Fruit fly (Drosophila melanogaster) whole organism, larva: ENCODE data around the gene Sfp24Bb.

Experiments used
- noc ChIP-seq: fragments of 200-800 bp; sonication (Bioruptor generic); optimal IDR thresholded peaks from 3 replicates; lab custom pipeline; 2019; ENCODE audit warnings: missing biosample characterization, mild to moderate bottlenecking, missing genetic modification characterization, moderate library complexity

Sfp24Bb gene

DNA sequence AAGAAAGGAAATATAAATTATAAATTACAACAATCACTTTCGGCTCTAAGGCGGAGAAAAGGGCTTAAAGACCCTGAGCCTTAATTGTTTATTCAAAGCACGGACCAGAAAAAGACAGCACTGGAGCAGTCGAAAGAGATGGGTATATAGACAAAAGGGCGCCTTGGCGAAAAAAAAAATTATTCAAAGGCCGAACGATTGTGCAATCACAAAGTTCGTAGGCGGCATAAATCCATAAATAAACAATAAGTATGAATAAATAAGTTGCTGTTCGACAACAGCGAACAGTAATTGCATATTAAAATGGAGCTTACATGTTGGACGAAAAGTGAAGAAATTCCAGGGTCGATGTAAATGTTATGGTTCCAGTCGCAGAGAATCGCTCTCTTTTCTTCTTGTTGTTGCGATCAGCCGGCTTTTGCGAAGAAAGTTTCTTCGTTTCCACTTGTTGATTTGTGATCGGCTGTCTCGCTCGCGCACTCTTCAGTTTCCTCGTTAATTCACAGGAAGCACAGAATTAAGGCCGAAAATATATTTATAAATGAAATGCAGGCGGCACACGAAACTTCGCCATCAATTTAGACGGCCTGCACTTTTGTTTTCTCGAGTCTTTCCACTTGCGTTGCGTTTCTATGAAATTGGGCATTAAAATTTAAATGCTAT lies 14.5 kb downstream of the Sfp24Bb start:
- TF ChIP-seq noc = no peak

DNA sequence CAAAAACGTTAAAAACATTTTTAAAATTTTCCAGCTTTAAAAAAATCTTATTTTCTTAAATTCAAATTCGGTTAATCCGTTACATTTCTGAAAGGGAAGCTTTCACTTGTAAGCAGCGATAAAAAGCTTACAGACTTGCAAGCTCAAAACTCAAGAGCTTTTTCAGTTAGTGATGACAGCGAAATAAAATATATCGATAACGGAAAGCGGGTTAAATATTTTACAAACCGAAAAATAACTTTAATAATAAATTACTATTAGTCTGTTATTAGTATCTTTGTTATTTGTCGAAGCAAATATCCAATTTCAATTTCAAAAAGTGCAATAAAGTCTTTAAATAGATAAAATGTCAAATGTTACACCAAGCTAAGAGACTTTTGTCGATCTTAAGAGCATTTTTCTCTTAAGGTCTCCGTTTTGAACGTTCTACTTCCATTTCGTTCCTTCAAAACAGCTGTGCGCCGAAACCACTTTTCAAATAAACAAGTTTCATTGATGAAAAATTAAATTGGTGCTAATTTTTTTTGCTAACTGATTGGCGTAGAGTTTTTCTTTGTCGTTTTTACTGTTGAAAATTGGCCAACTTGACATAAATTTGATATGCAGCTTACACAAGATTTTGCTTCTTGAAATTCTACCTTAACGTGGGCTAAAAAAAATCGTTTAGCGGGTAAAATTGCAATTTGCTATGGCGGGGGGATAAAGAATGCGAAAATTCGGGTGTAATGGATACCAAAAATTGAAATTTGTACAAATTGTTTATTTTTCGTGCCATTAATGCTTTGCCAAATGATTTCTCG lies 21.2 kb downstream of the Sfp24Bb start:
- no peak for TF ChIP-seq noc

DNA sequence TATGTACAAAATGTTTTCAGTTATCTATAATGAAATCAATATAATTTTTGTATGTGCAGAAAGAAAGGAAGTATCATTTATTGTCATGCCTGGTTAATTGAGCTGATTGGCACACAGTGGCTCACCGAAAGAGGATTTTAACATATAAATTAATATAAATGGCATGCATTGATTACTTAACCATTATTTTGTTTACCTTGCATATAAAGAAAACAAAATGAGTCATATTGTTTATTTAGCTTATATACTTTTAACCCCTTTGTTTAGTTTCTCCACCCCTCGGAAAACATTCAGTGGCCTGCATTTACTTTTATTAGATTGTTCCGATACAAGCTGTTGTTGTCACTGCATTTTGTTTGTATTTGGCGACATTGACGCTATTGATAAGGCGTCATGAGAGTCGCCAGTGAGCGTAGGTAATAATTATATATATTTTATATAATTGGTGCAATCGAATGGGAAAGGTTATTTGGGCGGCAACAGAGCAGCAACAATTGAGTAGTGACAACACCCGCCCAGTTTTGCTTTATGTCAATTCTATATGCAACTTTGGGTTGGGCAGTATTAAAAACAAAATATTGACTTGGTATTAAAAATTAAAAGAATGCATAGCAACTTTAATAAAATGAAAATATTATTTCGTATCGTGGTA lies 21.9 kb downstream of the Sfp24Bb start:
- no peak for TF ChIP-seq noc

DNA sequence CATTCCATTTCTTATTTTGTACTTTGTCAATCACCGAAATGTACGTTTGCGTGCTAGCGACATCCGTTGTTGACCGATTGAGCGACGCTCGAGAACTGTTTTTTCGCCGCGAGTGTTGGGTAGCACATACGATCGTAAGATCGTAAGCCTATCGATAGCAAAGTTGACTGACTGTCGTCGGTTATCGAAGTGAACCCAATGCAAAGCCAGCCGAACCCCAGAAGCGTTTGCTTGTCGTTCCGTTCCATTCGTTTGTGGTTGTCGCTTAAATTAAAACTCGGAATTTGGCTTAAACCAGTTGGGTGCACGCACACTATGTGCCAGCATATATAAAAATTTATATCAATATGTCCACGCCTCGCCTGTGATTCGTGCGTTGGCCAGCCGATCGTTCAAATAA lies 23.5 kb downstream of the Sfp24Bb start:
- no peak for TF ChIP-seq noc

DNA sequence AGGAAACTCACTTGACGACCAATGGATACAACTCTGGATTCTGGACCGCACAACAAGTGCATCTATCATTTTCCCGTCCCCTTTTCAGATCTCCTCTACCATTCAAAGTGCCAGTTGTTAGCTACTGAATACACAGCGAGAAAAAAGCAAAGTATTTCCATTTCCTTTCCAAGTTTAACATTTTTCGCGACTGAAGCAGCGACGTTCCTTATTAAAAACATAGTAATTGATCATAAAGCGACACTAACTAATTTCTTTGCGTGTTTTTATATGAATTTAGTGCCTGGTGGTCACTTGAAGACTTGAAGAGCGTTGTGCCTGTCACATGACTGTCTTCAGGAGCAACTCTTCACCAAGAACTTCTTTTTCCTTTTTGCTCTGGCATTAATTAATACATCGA lies 24.2 kb downstream of the Sfp24Bb start:
- TF ChIP-seq noc = no peak

DNA sequence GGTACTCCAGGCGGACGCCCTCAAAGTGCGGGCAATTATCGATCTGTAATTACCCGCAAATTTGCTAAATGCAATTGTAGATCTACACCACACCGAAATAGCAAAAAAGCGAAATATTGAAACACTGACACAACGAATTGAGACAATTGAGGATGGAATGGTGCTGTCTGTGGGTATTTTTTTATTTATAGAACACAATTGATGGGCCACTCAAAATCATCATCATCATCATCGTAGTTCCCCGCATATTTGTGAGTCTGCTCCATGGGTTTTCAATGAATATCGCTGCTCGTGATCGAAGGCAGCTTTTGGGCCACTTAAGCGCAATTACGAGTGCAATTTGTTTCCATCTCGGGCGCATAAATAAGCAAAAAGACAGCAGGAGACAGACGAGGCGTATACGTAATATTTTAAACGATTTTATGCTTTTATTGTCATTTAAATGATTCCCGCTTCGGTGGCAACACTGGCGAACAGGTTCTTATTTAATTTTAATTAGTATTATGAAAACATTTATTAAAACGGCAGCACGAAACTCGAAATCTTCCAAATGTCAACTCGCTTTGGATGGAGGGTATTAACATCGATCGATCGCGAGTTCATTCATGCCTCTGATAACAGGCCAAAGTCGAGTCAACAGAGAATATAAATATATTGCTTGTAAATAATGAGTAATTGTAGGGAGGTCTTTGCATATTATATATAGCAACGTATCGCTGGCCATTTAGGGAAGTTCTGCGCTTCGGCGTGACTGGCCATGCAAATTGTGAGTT lies 27.2 kb downstream of the Sfp24Bb start:
- no peak for TF ChIP-seq noc

DNA sequence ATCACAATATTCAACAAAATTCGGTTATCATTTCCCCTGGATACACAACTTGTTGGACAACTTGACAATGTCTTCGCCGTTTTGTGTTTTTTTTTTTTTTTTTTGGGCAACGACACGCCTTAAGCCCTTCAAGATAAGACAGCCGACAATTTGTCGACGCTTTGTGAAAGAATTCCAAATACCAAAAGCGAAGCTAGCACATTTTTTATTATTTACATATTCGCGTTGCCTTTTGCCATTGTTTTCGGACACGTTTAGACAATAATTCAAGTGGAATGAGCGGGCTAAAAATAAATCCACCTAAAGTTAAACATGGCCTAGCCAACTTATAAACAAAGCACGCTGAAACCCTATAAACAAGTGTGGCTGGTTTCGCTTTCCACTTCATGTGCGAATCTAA lies 28.6 kb downstream of the Sfp24Bb start:
- TF ChIP-seq noc = peak; percentile 64

DNA sequence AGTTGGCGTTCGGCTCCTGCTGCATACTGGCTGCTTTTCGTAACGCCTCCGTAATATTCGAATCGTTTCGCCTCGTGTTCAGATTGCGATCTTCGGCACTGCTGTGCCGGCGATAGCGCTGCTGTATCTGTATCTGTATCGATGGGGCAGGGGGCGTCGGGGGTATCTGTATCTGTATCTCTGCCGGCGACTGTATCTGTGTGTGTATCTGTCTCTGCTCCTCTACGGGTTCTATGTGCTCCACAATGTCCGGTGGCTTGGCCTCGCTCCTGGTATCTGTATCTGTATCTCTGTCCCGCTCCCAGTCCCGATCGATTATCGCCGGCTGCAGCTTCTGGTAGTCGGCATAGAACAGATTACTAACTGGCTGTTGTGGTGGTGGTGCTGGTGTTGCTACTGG lies 29.7 kb downstream of the Sfp24Bb start:
- peak; percentile 72 for TF ChIP-seq noc

DNA sequence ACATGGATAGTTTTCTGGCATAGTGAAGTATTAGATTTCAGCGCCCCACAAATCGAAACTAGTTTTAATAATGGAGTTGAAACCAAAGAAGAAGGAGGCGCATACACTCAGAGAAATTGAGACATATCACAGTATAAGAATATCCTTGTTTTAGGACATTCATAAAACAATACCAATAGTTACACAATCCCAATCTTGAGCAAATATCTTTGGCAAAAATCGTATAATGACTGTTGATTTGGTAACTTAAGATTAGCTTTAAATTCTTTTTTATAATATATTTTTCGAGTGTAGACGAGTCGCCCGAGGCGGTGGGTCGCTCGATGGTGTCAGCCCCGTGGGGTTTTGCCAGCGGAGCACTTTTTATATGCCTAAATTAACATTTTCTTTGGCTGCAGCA lies 34.1 kb downstream of the Sfp24Bb start:
- TF ChIP-seq noc = no peak

DNA sequence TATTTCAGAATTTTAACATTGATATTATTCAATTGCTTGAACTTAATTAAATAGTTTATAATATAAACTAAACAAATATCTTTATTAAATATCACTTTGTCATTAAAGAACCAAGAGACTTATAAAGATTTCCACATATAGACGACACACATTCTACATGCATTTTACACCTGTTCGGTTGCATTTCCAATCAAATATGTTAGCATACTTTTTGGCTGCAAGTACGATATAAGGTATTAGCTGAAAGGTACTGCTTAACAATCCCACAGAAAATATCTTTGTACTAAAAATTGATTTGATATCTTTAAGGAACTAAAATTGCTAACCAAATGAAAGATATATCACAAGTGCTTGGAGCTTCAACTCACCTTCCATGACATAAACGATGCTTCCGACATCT lies 35.7 kb downstream of the Sfp24Bb start:
- no peak for TF ChIP-seq noc

DNA sequence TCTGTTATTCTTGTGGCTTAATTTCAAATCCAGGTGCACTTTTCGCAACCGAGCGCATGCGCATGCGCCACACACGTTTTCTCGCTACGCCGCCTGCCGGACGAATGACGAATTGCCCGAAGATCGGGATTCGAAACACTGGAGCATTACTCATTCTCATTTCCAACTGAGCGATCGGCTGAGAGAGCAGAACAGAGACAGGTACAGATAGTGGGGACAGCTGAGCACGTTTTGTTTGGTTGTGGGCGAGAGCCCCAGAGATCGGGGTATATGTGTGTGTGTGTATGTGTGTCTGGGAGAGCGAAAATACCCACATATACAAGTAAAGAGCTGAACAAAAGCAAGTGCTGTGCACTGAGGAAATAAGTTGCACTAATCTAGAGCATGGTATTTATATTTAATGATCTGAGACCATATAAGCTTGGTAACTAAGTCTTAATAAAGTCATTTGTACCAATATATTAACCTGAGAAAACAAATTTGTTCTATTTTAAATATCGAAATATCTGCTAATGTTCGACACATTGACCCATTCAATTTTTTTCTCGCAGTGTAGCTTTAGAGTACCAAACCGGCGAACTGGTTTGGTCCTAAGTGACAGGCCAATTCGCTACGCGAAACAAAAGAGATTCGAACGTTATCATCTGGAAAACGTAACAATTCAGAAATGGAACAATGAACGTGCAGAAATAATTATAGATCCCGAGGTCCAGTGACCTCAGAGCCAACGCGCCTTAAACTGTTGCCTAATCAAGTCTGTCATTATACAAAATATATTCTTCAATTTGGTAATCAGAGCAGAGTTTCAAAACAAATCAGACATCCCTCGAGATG lies 37.3 kb downstream of the Sfp24Bb start:
- peak; percentile 97 for TF ChIP-seq noc

DNA sequence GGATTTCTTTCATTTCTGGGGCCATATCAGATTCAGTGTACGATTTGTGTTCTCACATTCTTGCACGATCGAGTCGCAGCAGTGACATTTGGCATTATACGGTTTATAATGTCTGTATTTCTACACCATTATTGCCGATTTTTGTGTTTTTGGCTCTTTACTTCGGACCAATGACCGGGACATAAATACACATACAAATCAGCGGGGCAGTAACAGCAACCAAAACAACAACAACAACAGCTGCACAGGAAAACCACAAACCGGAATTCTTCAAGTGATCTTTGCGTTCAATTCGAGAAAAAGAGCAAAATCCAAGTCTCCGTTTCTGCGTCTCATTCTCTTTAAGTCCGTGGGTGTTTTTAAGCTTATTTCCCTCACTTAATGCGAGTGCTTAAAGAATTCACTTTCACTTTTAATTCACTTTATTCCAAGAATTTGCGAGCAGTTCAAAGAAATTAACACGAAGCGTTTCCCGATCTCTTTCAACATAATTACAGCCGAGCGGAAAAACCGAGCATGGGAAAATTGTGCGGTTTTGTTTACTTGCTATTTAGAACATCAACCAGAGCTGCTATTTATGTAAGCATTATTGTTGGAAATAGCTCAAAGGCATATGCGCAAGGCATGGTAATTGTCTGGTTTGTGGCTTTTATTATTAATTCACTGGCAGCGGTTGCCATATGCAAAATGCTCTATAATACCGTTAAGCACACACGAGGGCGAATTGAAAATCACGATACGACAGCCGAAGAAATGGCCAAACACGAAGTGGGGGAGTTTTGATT lies 38.1 kb downstream of the Sfp24Bb start:
- no peak for TF ChIP-seq noc

DNA sequence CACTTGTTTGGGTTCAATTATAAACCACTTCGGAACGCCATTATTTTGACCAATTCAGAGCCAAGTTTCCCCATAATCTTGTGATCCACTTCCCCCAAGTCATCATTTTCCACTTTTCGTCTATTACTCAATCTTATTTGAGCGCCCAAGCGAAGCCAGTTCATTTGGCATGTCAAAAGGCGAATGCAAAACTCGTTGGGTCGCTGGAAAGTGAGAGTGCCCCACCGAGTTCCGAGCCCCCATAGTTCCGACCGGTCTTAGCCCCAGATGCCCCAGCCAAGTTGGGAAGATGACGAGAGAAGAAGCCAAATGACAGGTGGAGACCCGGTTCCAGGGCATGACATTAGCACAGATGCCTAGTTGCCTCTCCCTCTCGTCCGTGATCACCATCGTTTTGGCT lies 38.8 kb downstream of the Sfp24Bb start:
- TF ChIP-seq noc = no peak

DNA sequence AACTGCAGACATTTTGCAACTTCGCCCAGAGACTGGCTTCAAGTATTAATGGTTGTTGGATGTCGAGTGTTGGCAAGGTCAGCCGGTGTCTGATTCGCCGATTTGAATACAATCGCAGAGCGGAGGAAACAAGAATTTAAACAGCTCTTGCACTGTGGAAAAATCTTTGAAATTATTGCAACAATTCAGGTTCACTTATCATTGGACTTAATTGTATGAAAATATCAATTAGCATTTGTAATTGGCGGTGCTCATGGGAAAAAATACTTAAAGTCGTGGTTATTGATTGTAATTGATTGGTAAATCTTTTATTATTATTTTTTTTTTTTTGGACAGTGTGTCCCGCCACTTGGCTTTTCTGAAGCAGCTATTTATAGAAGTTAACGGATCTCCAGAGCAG lies 40.1 kb downstream of the Sfp24Bb start:
- peak; percentile 33 for TF ChIP-seq noc

DNA sequence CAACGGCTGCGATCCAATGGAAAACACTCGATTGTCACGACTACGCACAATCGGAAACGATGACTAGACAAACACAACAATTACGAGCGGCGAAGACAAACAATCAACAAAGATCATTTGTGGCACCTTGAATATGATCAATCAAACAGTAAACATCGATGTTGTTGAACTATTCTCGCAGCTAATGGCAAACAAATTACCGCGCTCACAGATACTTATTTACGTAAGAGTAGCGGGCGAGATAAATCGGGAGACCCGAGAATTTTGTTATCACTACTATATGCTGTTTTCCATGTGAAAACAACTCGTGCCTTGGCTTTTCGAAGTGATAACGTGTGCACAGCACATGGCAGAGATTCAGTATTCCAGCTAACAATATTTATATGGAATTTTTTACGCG lies 40.8 kb downstream of the Sfp24Bb start:
- peak; percentile 37 for TF ChIP-seq noc
